Fruit fly (Drosophila melanogaster): ENCODE measurements around the gene Ugt35D1.
A peak's percentile ranks its signal among the peaks of the same experiment; 100 is the strongest.

The Ugt35D1 gene

DNA sequence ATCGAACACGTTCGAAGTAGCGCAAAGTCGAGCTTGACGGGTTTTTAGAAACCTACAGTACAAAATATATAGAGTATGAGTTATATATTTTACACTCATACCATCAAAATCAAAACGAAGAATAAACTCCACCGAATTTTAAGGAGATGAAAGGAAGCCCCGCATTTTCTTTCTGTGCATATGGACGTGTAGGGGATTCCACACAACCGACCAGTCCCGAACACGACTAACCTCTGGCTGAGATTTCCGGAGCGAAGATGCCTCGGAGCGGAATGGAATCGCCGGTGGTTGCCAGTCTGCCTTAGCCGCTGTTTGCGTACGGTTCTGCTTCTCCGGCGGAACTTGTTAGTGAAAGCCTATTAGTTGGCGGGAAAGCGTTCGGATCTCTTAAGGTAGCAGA, 11.0 kb downstream of the Ugt35D1 start (continued):
- TF ChIP-seq CG16779 (tag; optimal IDR thresholded peaks at IDR 0.05) = peak; percentile 97
- peak; percentile 99 for TF ChIP-seq CG31627 (GFP tag; optimal IDR thresholded peaks at IDR 0.05)
- peak; percentile 99 for TF ChIP-seq Gug (GFP tag; IDR thresholded peaks at IDR 0.05)
- TF ChIP-seq esn (GFP tag; optimal IDR thresholded peaks at IDR 0.05) = peak; percentile 100
- TF ChIP-seq CG9139 (GFP tag; optimal IDR thresholded peaks at IDR 0.05) = peak; percentile 66
- peak; percentile 97 for TF ChIP-seq CG8632 (GFP tag; optimal IDR thresholded peaks at IDR 0.05)
- TF ChIP-seq Hr39 (GFP tag; optimal IDR thresholded peaks at IDR 0.05) = peak; percentile 99
- peak; percentile 90 to 95 for TF ChIP-seq salr (GFP tag; optimal IDR thresholded peaks at IDR 0.05)

DNA sequence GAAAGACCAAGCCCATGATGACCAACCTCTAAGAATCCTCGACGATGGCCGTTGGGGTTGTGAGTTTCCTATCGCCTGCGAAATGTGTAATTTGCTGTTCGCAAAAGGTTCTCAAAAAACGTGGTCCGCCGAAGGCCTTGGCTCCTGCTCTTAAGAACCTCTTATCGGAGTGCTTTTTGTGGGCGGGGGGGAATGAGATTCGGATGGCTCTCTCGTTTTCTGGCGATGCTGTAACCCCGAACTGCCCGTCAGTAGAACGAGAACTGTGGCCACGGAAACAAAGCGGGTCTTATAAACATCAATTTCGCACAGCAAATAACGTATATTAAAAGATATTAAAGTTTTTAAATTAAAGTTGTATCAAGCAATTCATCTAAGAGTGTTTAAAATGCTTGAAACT, 13.2 kb downstream of the Ugt35D1 start, which contains the start of gene CG1607:
Gene CG1607 (plus strand): TSS at position 249 of the 400 bp plus-strand sequence.
- TF ChIP-seq vri (GFP tag; optimal IDR thresholded peaks at IDR 0.05) (peak; percentile 31), CG6854 (GFP tag; optimal IDR thresholded peaks at IDR 0.05) (peak; percentile 17), CG4318 (GFP tag; optimal IDR thresholded peaks at IDR 0.05) (no peak), CG6276 (GFP tag; optimal IDR thresholded peaks at IDR 0.05) (no peak), Eip78C (GFP tag) (peak; percentile 6), svp (GFP tag) (peak; percentile 80)

DNA sequence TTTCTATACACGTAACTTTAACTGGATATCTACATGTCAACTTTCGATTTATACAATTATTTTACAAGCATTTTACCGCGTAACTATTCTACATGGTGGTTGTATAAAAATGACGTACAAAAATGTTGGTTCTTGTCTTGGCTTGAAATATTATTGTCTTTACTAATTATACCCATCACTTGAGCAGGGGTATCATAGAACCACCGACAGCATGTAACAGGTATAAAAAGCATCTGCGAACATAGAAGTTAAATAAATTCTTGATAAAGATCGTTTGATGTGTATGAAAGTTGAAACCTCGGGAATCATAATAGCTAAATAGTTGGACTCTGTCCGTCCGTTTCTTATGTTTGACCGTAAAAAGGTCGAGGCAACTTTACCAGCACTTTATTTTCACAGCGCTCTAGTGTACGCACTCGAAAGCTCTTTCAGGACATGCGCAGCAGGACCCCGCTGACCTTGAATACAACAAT, 13.9 kb downstream of the Ugt35D1 start:
- peak; percentile 24 for TF ChIP-seq dsx (GFP tag; optimal IDR thresholded peaks at IDR 0.05; ENCODE audit: poor library complexity, severe bottlenecking)
- TF ChIP-seq CG34406 (GFP tag; optimal IDR thresholded peaks at IDR 0.05) = peak; percentile 74
- TF ChIP-seq CG32006 (GFP tag; optimal IDR thresholded peaks at IDR 0.05) = peak; percentile 72
- peak; percentile 68 for TF ChIP-seq pdm3 (GFP tag; optimal IDR thresholded peaks at IDR 0.05)
- TF ChIP-seq Ets96B (tag; optimal IDR thresholded peaks at IDR 0.05) = peak; percentile 60
- peak; percentile 64 for TF ChIP-seq topi (GFP tag; optimal IDR thresholded peaks at IDR 0.05)
- TF ChIP-seq dac (GFP tag; optimal IDR thresholded peaks at IDR 0.05) = peak; percentile 64
- TF ChIP-seq Hr4 (GFP tag; optimal IDR thresholded peaks at IDR 0.05) = peak; percentile 77
- peak; percentile 87 for TF ChIP-seq Met (GFP tag; optimal IDR thresholded peaks at IDR 0.05)
- peak; percentile 48 for TF ChIP-seq cyc (GFP tag; optimal IDR thresholded peaks at IDR 0.05)
- TF ChIP-seq Smox (GFP tag; optimal IDR thresholded peaks at IDR 0.05) = peak; percentile 55
- TF ChIP-seq CG11294 (GFP tag; IDR thresholded peaks at IDR 0.05) = peak; percentile 49; the same call in 1 of the 2 replicates
- peak; percentile 63 for TF ChIP-seq CG8119 (GFP tag; IDR thresholded peaks at IDR 0.05)
- peak; percentile 57 for TF ChIP-seq CG10631 (GFP tag; optimal IDR thresholded peaks at IDR 0.05)
- TF ChIP-seq Eip78C (GFP tag) = no peak
- peak; percentile 27 for TF ChIP-seq CG6792 (GFP tag; optimal IDR thresholded peaks at IDR 0.05)
- TF ChIP-seq ss (GFP tag; optimal IDR thresholded peaks at IDR 0.05) = no peak
- TF ChIP-seq CG3919 (GFP tag; optimal IDR thresholded peaks at IDR 0.05) = no peak
- TF ChIP-seq fd85E (GFP tag; optimal IDR thresholded peaks at IDR 0.05) = no peak
- TF ChIP-seq Eip75B (GFP tag; optimal IDR thresholded peaks at IDR 0.05) = peak; percentile 79
- no peak for TF ChIP-seq CG8319 (GFP tag; optimal IDR thresholded peaks at IDR 0.05)
- peak; percentile 55 for TF ChIP-seq achi (GFP tag; optimal IDR thresholded peaks at IDR 0.05)
- TF ChIP-seq salr (GFP tag; optimal IDR thresholded peaks at IDR 0.05) = peak; percentile 5 to 57
- TF ChIP-seq Eip93F (GFP tag; optimal IDR thresholded peaks at IDR 0.05) = peak; percentile 48
- peak; percentile 85 for TF ChIP-seq lz (GFP tag; optimal IDR thresholded peaks at IDR 0.05)
- no peak for TF ChIP-seq CG3032 (tag; optimal IDR thresholded peaks at IDR 0.05)
- no peak for TF ChIP-seq CG11762 (GFP tag; optimal IDR thresholded peaks at IDR 0.05; ENCODE audit: insufficient read depth)
- TF ChIP-seq svp (GFP tag) = peak; percentile 84
- peak; percentile 45 for TF ChIP-seq acj6 (GFP tag; optimal IDR thresholded peaks at IDR 0.05)
- TF ChIP-seq CG11902 (GFP tag; optimal IDR thresholded peaks at IDR 0.05) = no peak
- TF ChIP-seq Hr38 (GFP tag; optimal IDR thresholded peaks at IDR 0.05) = no peak
- TF ChIP-seq Lpt (GFP tag; optimal IDR thresholded peaks at IDR 0.05) = no peak
- TF ChIP-seq CG9139 (GFP tag; optimal IDR thresholded peaks at IDR 0.05) = no peak
- peak; percentile 61 for TF ChIP-seq CG16779 (tag; optimal IDR thresholded peaks at IDR 0.05)
- TF ChIP-seq Sox15 (GFP tag; optimal IDR thresholded peaks at IDR 0.05) = no peak
- TF ChIP-seq CG6854 (GFP tag; optimal IDR thresholded peaks at IDR 0.05) = no peak
- TF ChIP-seq vri (GFP tag; optimal IDR thresholded peaks at IDR 0.05) = peak; percentile 31
- TF ChIP-seq eg (GFP tag; IDR thresholded peaks at IDR 0.05) = peak; percentile 85
- no peak for TF ChIP-seq Blimp-1 (GFP tag; optimal IDR thresholded peaks at IDR 0.05)
- peak; percentile 23 for TF ChIP-seq CG6276 (GFP tag; optimal IDR thresholded peaks at IDR 0.05)
- peak; percentile 21 for TF ChIP-seq fkh (GFP tag; optimal IDR thresholded peaks at IDR 0.05)
